Worm (Caenorhabditis elegans) whole organism, L4/young adult: Measurements from ENCODE around the gene memo-1.

ENCODE experiments used
- W03F9.2 ChIP-seq: fragments of 150-350 bp; optimal IDR thresholded peaks from 2 replicates; lab custom pipeline; 2014; ENCODE audit warnings: missing biosample characterization, missing genetic modification characterization
- dao-5 ChIP-seq: sonication (generic microtip); optimal IDR thresholded peaks from 2 replicates; lab custom pipeline; 2016; ENCODE audit warnings: missing genotype, missing genetic modification characterization, moderate library complexity, missing compliant biosample characterization
- him-1 ChIP-seq: sonication (generic microtip); optimal IDR thresholded peaks from 2 replicates; lab custom pipeline; 2016; ENCODE audit warnings: missing genotype, missing genetic modification reagents, missing genetic modification characterization, missing compliant biosample characterization

DNA sequence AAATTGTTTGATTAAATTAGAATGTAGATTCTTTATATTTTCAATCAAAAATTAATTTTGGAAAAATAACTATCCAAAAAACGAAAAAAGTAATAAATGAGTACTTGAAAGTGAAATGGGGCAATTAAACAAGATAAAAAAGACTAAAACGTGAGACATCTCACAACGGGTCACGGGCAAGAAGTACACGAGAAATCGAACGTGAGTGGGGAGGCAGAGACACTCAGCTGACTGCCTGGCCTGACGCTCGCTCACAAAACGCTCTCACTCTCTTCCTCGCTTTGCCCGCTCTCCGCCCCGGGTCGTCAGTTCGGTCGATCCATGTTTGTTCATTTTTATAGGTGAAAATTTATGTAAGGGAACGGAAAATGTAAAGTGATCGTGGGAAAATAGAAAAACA, 1.3 kb upstream of the memo-1 start:
- TF ChIP-seq him-1 (tag; lab: Kevin White, UChicago) (no peak), dao-5 (tag; lab: Kevin White, UChicago) (no peak), W03F9.2 (tag; lab: Kevin White, UChicago) (no peak)
